Fruit fly (Drosophila melanogaster): ENCODE measurements around the gene Gas41.

dm6 chr2L:6939698-6940097 is 10.3 kb downstream of the Gas41 start:
- TF ChIP-seq EcR (GFP tag; optimal IDR thresholded peaks at IDR 0.05) = no peak
- no peak for TF ChIP-seq pan (optimal IDR thresholded peaks at IDR 0.05)
- TF ChIP-seq psq (optimal IDR thresholded peaks at IDR 0.05) = no peak

All from whole organism.